Fruit fly (Drosophila melanogaster) Kc167 (cell line): Measurements from ENCODE around the gene sordd1.

ENCODE experiments used
- Myc ChIP-seq: fragments of >200 bp; optimal IDR thresholded peaks from 2 replicates; lab custom pipeline; 2017; ENCODE audit warnings: missing external identifiers
- insv ChIP-seq: fragments of >200 bp; optimal IDR thresholded peaks from 3 replicates; lab custom pipeline; 2018; ENCODE audit warnings: missing external identifiers

DNA sequence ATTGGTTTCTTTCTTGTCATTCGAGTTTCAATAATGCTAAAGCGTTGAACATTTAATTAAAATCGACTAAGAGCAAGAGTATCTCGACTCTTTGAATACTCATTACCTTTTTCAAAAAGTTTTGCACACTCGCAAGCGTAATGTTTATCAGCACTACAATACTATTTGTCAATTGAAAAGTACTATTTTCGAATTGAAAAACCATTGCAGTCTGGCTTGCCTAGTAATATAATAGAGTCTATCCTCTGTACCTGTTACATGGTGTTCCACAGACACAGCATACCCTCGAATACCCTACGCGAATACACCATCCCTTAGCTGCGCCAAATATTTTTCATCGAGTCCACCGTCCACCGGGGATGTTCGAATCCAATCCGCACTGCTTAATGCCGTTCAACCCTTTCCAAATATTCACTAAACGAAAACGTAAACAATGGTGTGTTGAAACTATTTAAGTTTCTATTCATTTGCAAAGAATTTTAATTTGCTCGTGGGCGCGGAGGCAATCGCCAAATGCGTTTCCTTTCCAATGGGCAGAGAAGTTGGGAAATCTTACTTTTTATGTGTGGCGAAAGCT, 22.9 kb upstream of the sordd1 start:
- TF ChIP-seq Myc (lab: Kevin White, UChicago) (no peak), insv (no peak)
